Fruit fly (Drosophila melanogaster) whole organism, prepupa: ENCODE results near the gene Rac2.

Experiments used
- CG11902 ChIP-seq: fragments of 200-800 bp; sonication (Bioruptor generic); optimal IDR thresholded peaks from 3 replicates; lab custom pipeline; 2016; ENCODE audit warnings: missing biosample characterization, missing genetic modification characterization
- Hr38 ChIP-seq: sonication (Bioruptor generic); optimal IDR thresholded peaks from 2 replicates; lab custom pipeline; 2016; ENCODE audit warnings: missing biosample characterization, missing genetic modification characterization
- achi ChIP-seq: fragments of 200-800 bp; sonication (Bioruptor generic); optimal IDR thresholded peaks from 3 replicates; lab custom pipeline; 2016; ENCODE audit warnings: missing biosample characterization, missing genetic modification characterization
- acj6 ChIP-seq: fragments of 200-800 bp; sonication (Bioruptor generic); optimal IDR thresholded peaks from 3 replicates; lab custom pipeline; 2016; ENCODE audit warnings: missing biosample characterization, missing genetic modification characterization
- lz ChIP-seq: fragments of 200-800 bp; sonication (Bioruptor generic); optimal IDR thresholded peaks from 3 replicates; lab custom pipeline; 2016; ENCODE audit warnings: missing biosample characterization, missing genetic modification characterization

DNA sequence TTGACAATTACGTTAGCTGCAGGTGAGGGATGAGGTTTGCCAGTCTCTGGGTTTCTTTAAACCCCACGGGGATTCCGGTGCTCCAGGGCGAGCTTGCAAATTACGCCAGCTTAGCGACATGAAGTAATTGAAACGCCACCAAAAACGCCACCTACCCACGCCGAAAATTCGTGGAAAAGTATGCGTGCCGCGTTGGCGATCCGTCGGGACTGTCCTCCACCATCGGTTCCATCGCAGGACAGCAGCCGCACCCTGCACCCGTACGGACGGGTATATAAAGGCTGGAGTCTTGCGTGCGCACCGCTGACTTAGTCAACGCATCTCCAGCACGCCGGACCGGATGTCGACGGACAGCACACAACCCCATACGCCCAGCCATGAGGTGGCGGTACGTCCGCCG, 20.9 kb upstream of the Rac2 start, which contains the start of gene ppk26:
- TF ChIP-seq Hr38 (GFP tag; lab: Kevin White, UChicago) (no peak), CG11902 (no peak), achi (GFP tag; lab: Kevin White, UChicago) (no peak), acj6 (GFP tag; lab: Kevin White, UChicago) (no peak), lz (GFP tag; lab: Kevin White, UChicago) (no peak)
